Worm (Caenorhabditis elegans): ENCODE data around the gene F56C9.8.

The F56C9.8 gene

DNA sequence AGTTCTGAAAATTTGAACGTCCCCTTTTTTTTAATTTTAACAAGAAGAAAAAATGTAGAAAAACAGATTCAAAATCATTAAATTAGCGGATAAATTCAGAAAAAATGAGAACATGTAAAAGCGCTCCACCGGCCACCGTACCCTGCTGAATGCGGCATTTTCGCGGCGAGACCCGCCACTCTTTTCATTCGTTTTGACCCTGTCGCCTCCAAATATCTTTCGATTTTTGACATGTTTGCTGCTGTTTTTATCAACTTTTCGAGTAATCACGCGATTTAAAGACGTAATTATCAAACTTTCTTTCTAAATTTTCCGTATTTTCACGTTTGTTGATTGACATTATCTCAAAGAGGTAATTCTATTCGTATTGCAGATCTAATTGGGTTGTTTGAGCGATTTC, 16.9 kb upstream of the F56C9.8 start, which contains the start of gene gsp-2:
Gene gsp-2 (plus strand): TSS at position 374 of the 400 bp plus-strand sequence.
- TF ChIP-seq ceh-31 (tag; optimal IDR thresholded peaks at IDR 0.05): peak; percentile 35
- TF ChIP-seq dve-1 (tag; optimal IDR thresholded peaks at IDR 0.05): peak; percentile 16
- TF ChIP-seq unc-55 (GFP tag; optimal IDR thresholded peaks at IDR 0.05): no peak
- TF ChIP-seq C38D4.7 (GFP tag; optimal IDR thresholded peaks at IDR 0.05): no peak
- TF ChIP-seq ref-2 (tag; optimal IDR thresholded peaks at IDR 0.05): peak; percentile 29
- no peak for TF ChIP-seq sdc-2 (tag; optimal IDR thresholded peaks at IDR 0.05)
- peak; percentile 24 for TF ChIP-seq elt-2 (tag; optimal IDR thresholded peaks at IDR 0.05)
- TF ChIP-seq che-1 (tag; optimal IDR thresholded peaks at IDR 0.05): peak; percentile 0
- peak; percentile 23 for TF ChIP-seq unc-42 (tag; optimal IDR thresholded peaks at IDR 0.05)
- TF ChIP-seq odd-2 (tag; optimal IDR thresholded peaks at IDR 0.05): no peak
- TF ChIP-seq pax-1 (tag; optimal IDR thresholded peaks at IDR 0.05): no peak
- peak; percentile 20 for TF ChIP-seq tbx-2 (tag; optimal IDR thresholded peaks at IDR 0.05)
- peak; percentile 74 for TF ChIP-seq nfya-1 (tag; optimal IDR thresholded peaks at IDR 0.05)

DNA sequence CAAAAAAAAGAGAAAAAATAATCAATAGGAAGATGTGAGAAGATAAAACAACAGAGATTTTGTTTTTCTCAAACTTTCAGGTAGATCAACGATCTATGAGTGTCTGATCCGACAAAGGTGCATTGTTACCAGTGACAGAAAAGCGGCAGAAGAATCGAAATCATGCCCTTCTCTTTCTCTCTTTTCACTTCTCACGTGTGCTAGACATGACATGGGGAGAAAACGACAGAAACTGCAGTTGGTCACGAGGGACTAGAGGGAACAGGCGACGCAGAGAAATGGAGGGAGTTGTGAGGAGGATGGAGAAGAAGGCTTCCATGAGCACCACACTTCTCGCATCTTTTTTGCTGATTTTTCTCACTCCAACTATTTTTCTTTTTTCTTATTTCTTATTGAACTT, 15.9 kb upstream of the F56C9.8 start, which contains the start of gene F56C9.10:
Gene F56C9.10 (minus strand): TSS at position 97 of the 400 bp plus-strand sequence.
- TF ChIP-seq unc-3 (GFP tag; conservative IDR thresholded peaks at IDR 0.05): no peak
- no peak for TF ChIP-seq unc-3 (tag; optimal IDR thresholded peaks at IDR 0.05)
- no peak for TF ChIP-seq ttx-3 (tag; optimal IDR thresholded peaks at IDR 0.05)
- TF ChIP-seq elt-4 (tag; optimal IDR thresholded peaks at IDR 0.05): no peak
- peak; percentile 56 for TF ChIP-seq ceh-31 (tag; optimal IDR thresholded peaks at IDR 0.05)
- TF ChIP-seq K02D7.2 (tag; optimal IDR thresholded peaks at IDR 0.05): no peak
- no peak for TF ChIP-seq ztf-16 (tag; optimal IDR thresholded peaks at IDR 0.05)
- peak; percentile 76 for TF ChIP-seq nfya-1 (tag; optimal IDR thresholded peaks at IDR 0.05)
- TF ChIP-seq hlh-30 (tag; optimal IDR thresholded peaks at IDR 0.05; ENCODE audit: insufficient read depth): peak; percentile 99
- no peak for TF ChIP-seq unc-42 (tag; optimal IDR thresholded peaks at IDR 0.05)
- peak; percentile 57 for TF ChIP-seq tbx-2 (tag; optimal IDR thresholded peaks at IDR 0.05)
- no peak for TF ChIP-seq ceh-6 (GFP tag; optimal IDR thresholded peaks at IDR 0.05)
- no peak for TF ChIP-seq lin-11 (tag; optimal IDR thresholded peaks at IDR 0.05)
- TF ChIP-seq ref-2 (tag; optimal IDR thresholded peaks at IDR 0.05): peak; percentile 37
- TF ChIP-seq C08G9.2 (tag; optimal IDR thresholded peaks at IDR 0.05): no peak
- TF ChIP-seq sox-2 (GFP tag; IDR thresholded peaks at IDR 0.05): no peak
- peak; percentile 54 for TF ChIP-seq pros-1 (tag; optimal IDR thresholded peaks at IDR 0.05)
- no peak for TF ChIP-seq hlh-13 (GFP tag; optimal IDR thresholded peaks at IDR 0.05)
- no peak for TF ChIP-seq F13H6.1 (tag; optimal IDR thresholded peaks at IDR 0.05)
- TF ChIP-seq rnt-1 (tag; optimal IDR thresholded peaks at IDR 0.05): peak; percentile 32
- TF ChIP-seq sdc-2 (tag; optimal IDR thresholded peaks at IDR 0.05): peak; percentile 2
- TF ChIP-seq ama-1 (optimal IDR thresholded peaks at IDR 0.05): no peak
- TF ChIP-seq hlh-8 (tag; optimal IDR thresholded peaks at IDR 0.05): peak; percentile 51
- peak; percentile 89 for TF ChIP-seq unc-55 (GFP tag; optimal IDR thresholded peaks at IDR 0.05)
- TF ChIP-seq npax-4 (tag; optimal IDR thresholded peaks at IDR 0.05): no peak
- TF ChIP-seq fkh-6 (tag; optimal IDR thresholded peaks at IDR 0.05): no peak
- TF ChIP-seq ceh-18 (tag; optimal IDR thresholded peaks at IDR 0.05): peak; percentile 93
- no peak for TF ChIP-seq ceh-14 (tag; optimal IDR thresholded peaks at IDR 0.05)
- TF ChIP-seq dmd-4 (tag; optimal IDR thresholded peaks at IDR 0.05; ENCODE audit: borderline replicate concordance): no peak
- TF ChIP-seq ceh-48 (tag; optimal IDR thresholded peaks at IDR 0.05): peak; percentile 9
- TF ChIP-seq zip-5 (tag; optimal IDR thresholded peaks at IDR 0.05): no peak
- no peak for TF ChIP-seq ceh-34 (tag; optimal IDR thresholded peaks at IDR 0.05)
- TF ChIP-seq nhr-232 (tag; optimal IDR thresholded peaks at IDR 0.05): no peak
- no peak for TF ChIP-seq pqm-1 (tag; optimal IDR thresholded peaks at IDR 0.05)
- no peak for TF ChIP-seq syd-9 (tag; optimal IDR thresholded peaks at IDR 0.05)

DNA sequence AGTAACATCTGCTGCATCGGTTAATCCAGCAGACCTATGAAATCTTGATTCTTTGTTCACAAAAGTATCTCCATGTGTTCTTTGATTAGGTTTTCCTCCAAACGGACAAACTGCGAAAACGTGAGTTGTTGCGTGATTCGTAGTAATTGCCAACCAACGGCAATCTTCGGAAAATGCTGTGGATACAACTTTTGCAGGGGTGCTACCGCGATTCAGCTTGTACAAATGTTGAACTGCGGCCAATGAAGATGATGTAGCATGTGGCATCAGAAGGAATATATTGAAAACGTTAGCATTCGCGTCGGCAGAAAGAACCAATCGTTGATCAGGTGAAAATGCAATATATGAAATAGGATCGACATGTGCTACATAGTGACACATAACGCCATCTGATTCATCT, 12.4 kb upstream of the F56C9.8 start:
- TF ChIP-seq madf-2 (tag; optimal IDR thresholded peaks at IDR 0.05) (no peak), C08G9.2 (tag; optimal IDR thresholded peaks at IDR 0.05) (no peak), ama-1 (optimal IDR thresholded peaks at IDR 0.05) (no peak), ahr-1 (tag; optimal IDR thresholded peaks at IDR 0.05) (no peak), ceh-2 (tag; optimal IDR thresholded peaks at IDR 0.05) (no peak), dmd-4 (tag; optimal IDR thresholded peaks at IDR 0.05; ENCODE audit: borderline replicate concordance) (no peak), K09A11.1 (tag; optimal IDR thresholded peaks at IDR 0.05; ENCODE audit: insufficient read depth) (no peak), ceh-30 (tag; optimal IDR thresholded peaks at IDR 0.05) (no peak), tbx-2 (tag; optimal IDR thresholded peaks at IDR 0.05) (no peak), unc-3 (GFP tag; conservative IDR thresholded peaks at IDR 0.05) (no peak), unc-3 (tag; optimal IDR thresholded peaks at IDR 0.05) (no peak), gmeb-2 (tag; optimal IDR thresholded peaks at IDR 0.05) (no peak), ceh-14 (tag; optimal IDR thresholded peaks at IDR 0.05) (no peak), odd-2 (tag; optimal IDR thresholded peaks at IDR 0.05) (no peak)

All from whole organism, late embryonic.